Fruit fly (Drosophila melanogaster): Measurements from ENCODE around the gene dl.

dl gene

dm6 chr2L:17450505-17451415 lies 596 bp upstream of the dl start (continued):
- TF ChIP-seq Xrp1 (GFP tag; IDR thresholded peaks at IDR 0.05) (peak; percentile 48; the same call in 1 of the 2 replicates), Eip74EF (GFP tag; optimal IDR thresholded peaks at IDR 0.05) (peak in 1 of 2 experiments; percentile 74), CG10959 (GFP tag; IDR thresholded peaks at IDR 0.05) (no peak), CG6689 (GFP tag; IDR thresholded peaks at IDR 0.05) (no peak), CG8089 (GFP tag; optimal IDR thresholded peaks at IDR 0.05) (no peak), da (GFP tag; optimal IDR thresholded peaks at IDR 0.05) (no peak), wdn (GFP tag; IDR thresholded peaks at IDR 0.05) (no peak), sob (GFP tag; IDR thresholded peaks at IDR 0.05) (peak; percentile 50; the same call in 1 of the 2 replicates), dmrt99B (tag; optimal IDR thresholded peaks at IDR 0.05) (peak; percentile 73), gsb-n (tag; optimal IDR thresholded peaks at IDR 0.05) (no peak), CG5180 (GFP tag; optimal IDR thresholded peaks at IDR 0.05) (no peak), ems (GFP tag; optimal IDR thresholded peaks at IDR 0.05) (no peak), GATAe (GFP tag; conservative IDR thresholded peaks at IDR 0.05) (no peak), CG1602 (GFP tag; optimal IDR thresholded peaks at IDR 0.05) (peak; percentile 24), Hey (tag; optimal IDR thresholded peaks at IDR 0.05) (no peak), lmd (GFP tag; IDR thresholded peaks at IDR 0.05) (no peak), CG2678 (tag; optimal IDR thresholded peaks at IDR 0.05) (peak; percentile 81), Awh (GFP tag; IDR thresholded peaks at IDR 0.05) (no peak), Max (GFP tag; optimal IDR thresholded peaks at IDR 0.05) (peak; percentile 33), oc (tag; optimal IDR thresholded peaks at IDR 0.05) (peak; percentile 37), Atf-2 (GFP tag; optimal IDR thresholded peaks at IDR 0.05) (no peak), zfh2 (GFP tag; optimal IDR thresholded peaks at IDR 0.05) (no peak), kah (GFP tag; optimal IDR thresholded peaks at IDR 0.05) (no peak), Mrtf (GFP tag; IDR thresholded peaks at IDR 0.05) (no peak), HLH3B (GFP tag; IDR thresholded peaks at IDR 0.05) (no peak; the same call in 1 of the 2 replicates), lab (GFP tag; optimal IDR thresholded peaks at IDR 0.05) (peak; percentile 70), mirr (GFP tag; optimal IDR thresholded peaks at IDR 0.05) (no peak), Mad (GFP tag; optimal IDR thresholded peaks at IDR 0.05) (no peak), CG17912 (GFP tag; optimal IDR thresholded peaks at IDR 0.05) (no peak), CG11723 (GFP tag; optimal IDR thresholded peaks at IDR 0.05) (peak; percentile 20), HmgZ (tag; optimal IDR thresholded peaks at IDR 0.05) (peak; percentile 38), Mes4 (GFP tag; optimal IDR thresholded peaks at IDR 0.05) (no peak), CG4328 (GFP tag; optimal IDR thresholded peaks at IDR 0.05) (no peak), CG6854 (GFP tag; optimal IDR thresholded peaks at IDR 0.05) (peak; percentile 63), bbx (GFP tag; IDR thresholded peaks at IDR 0.05; ENCODE audit: partially characterized antibody) (no peak), ci (GFP tag; IDR thresholded peaks at IDR 0.05) (peak; percentile 60; the same call in 1 of the 3 replicates), esg (GFP tag; conservative IDR thresholded peaks at IDR 0.05) (0 out of 2 replicates have a peak, but pooled peaks have one; percentile 5), Dll (GFP tag; IDR thresholded peaks at IDR 0.05; ENCODE audit: partially characterized antibody) (no peak), CG17359 (tag; optimal IDR thresholded peaks at IDR 0.05) (peak; percentile 62), Atf3 (GFP tag; optimal IDR thresholded peaks at IDR 0.05) (no peak), amos (GFP tag; IDR thresholded peaks at IDR 0.05; ENCODE audit: partially characterized antibody) (no peak), Fer1 (GFP tag; optimal IDR thresholded peaks at IDR 0.05) (peak; percentile 58), ATbp (GFP tag; optimal IDR thresholded peaks at IDR 0.05) (peak; percentile 41), gem (tag; optimal IDR thresholded peaks at IDR 0.05) (peak; percentile 83), CG5953 (GFP tag; IDR thresholded peaks at IDR 0.05) (0 out of 2 replicates have a peak, but pooled peaks have one; percentile 46), Med (GFP tag) (peak; percentile 88), stwl (tag; optimal IDR thresholded peaks at IDR 0.05) (no peak), CG9817 (tag; optimal IDR thresholded peaks at IDR 0.05) (peak; percentile 53)
